Worm (Caenorhabditis elegans) whole organism, young adult: ENCODE measurements around the gene fbxb-98.

Source experiments
- die-1 ChIP-seq: sonication (generic microtip); optimal IDR thresholded peaks from 2 replicates; lab custom pipeline; 2016; ENCODE audit warnings: missing genotype, mild to moderate bottlenecking, missing genetic modification characterization, missing compliant biosample characterization
- dpl-1 ChIP-seq: fragments of 150-350 bp; optimal IDR thresholded peaks from 2 replicates; lab custom pipeline; 2014; ENCODE audit warnings: missing biosample characterization, missing genetic modification reagents, missing genetic modification characterization
- ekl-4 ChIP-seq: fragments of 200-800 bp; sonication (Bioruptor generic); IDR thresholded peaks from 2 replicates; pipeline ENCODE4 v1.3.6; 2022; ENCODE audit warnings: missing genetic modification reagents, missing genetic modification characterization, missing compliant biosample characterization
- let-526 ChIP-seq: fragments of 200-800 bp; sonication (Bioruptor generic); IDR thresholded peaks from 2 replicates; pipeline ENCODE4 v1.3.6; 2022; ENCODE audit warnings: missing genetic modification reagents, missing genetic modification characterization, missing compliant biosample characterization
- unc-62 ChIP-seq: fragments of 150-350 bp; optimal IDR thresholded peaks from 2 replicates; lab custom pipeline; 2014; ENCODE audit warnings: missing biosample characterization, missing genetic modification reagents, missing genetic modification characterization
- ztf-6 ChIP-seq: fragments of 200-800 bp; sonication (Bioruptor generic); IDR thresholded peaks from 2 replicates; pipeline ENCODE4 v1.3.6; 2022; ENCODE audit warnings: missing genetic modification reagents, missing genetic modification characterization, missing compliant biosample characterization

- TF ChIP-seq ekl-4 (GFP tag; lab: Robert Waterston, UW) = no peak
- no peak for TF ChIP-seq ztf-6 (GFP tag; lab: Robert Waterston, UW)
- no peak for TF ChIP-seq die-1 (tag; lab: Kevin White, UChicago)
- TF ChIP-seq unc-62 (GFP tag; lab: Kevin White, UChicago) = no peak
- TF ChIP-seq let-526 (GFP tag; lab: Robert Waterston, UW) = no peak
- TF ChIP-seq dpl-1 (GFP tag; lab: Kevin White, UChicago) = no peak
Measured at ce11 chrII:1819944-1820570, 42.4 kb upstream of the fbxb-98 start, which contains the start of gene fbxc-19.
